Fruit fly (Drosophila melanogaster) whole organism, embryonic: Measurements from ENCODE around the gene Drgx.

Experiments
- ATbp ChIP-seq: fragments of 200-800 bp; sonication (Bioruptor generic); optimal IDR thresholded peaks from 2 replicates; lab custom pipeline; 2017; ENCODE audit warnings: missing biosample characterization, mild to moderate bottlenecking, missing genetic modification characterization, missing genetic modification reagents
- Abd-B ChIP-seq: fragments of 200-800 bp; sonication (Bioruptor generic); optimal IDR thresholded peaks from 2 replicates; lab custom pipeline; 2018; ENCODE audit warnings: missing biosample characterization, mild to moderate bottlenecking, missing genetic modification characterization, moderate library complexity
- Asciz ChIP-seq: fragments of 200-800 bp; sonication (Bioruptor generic); optimal IDR thresholded peaks from 2 replicates; lab custom pipeline; 2017; ENCODE audit warnings: missing biosample characterization, mild to moderate bottlenecking, missing genetic modification characterization, missing genetic modification reagents
- BEAF-32 ChIP-seq: fragments of 200-800 bp; sonication (Bioruptor generic); optimal IDR thresholded peaks from 3 replicates; lab custom pipeline; 2017; ENCODE audit warnings: missing biosample characterization, missing genetic modification characterization, mild to moderate bottlenecking, moderate library complexity, missing genetic modification reagents
- Blimp-1 ChIP-seq: fragments of 200-800 bp; sonication (Bioruptor generic); optimal IDR thresholded peaks from 3 replicates; lab custom pipeline; 2018; ENCODE audit warnings: missing biosample characterization, missing genetic modification characterization, mild to moderate bottlenecking, moderate library complexity, missing genetic modification reagents
- CG10366 ChIP-seq: fragments of 200-800 bp; sonication (Bioruptor generic); IDR thresholded peaks from 2 replicates; pipeline ENCODE4 v1.3.6; 2022; ENCODE audit warnings: missing biosample characterization, missing genetic modification characterization
- CG10431 ChIP-seq: fragments of 200-800 bp; sonication (Bioruptor generic); optimal IDR thresholded peaks from 3 replicates; lab custom pipeline; 2018; ENCODE audit warnings: missing biosample characterization, mild to moderate bottlenecking, missing genetic modification characterization
- CG12769 ChIP-seq: fragments of 200-800 bp; sonication (Bioruptor generic); optimal IDR thresholded peaks from 2 replicates; lab custom pipeline; 2019; ENCODE audit warnings: missing biosample characterization, mild to moderate bottlenecking, missing genetic modification characterization, moderate library complexity
- CG13624 ChIP-seq: fragments of 200-800 bp; sonication (Bioruptor generic); optimal IDR thresholded peaks from 2 replicates; lab custom pipeline; 2016; ENCODE audit warnings: missing biosample characterization, missing genetic modification characterization
- CG14441 ChIP-seq: fragments of 200-800 bp; sonication (Bioruptor generic); IDR thresholded peaks from 2 replicates; pipeline ENCODE4 v1.3.6; 2022; ENCODE audit warnings: missing biosample characterization, missing genetic modification characterization
- CG15269 ChIP-seq: fragments of 200-800 bp; sonication (Bioruptor generic); optimal IDR thresholded peaks from 2 replicates; lab custom pipeline; 2018; ENCODE audit warnings: missing biosample characterization, mild to moderate bottlenecking, missing genetic modification characterization, moderate library complexity
- CG15696 ChIP-seq: fragments of 200-800 bp; sonication (Bioruptor generic); optimal IDR thresholded peaks from 2 replicates; lab custom pipeline; 2019; ENCODE audit warnings: missing biosample characterization, mild to moderate bottlenecking, missing genetic modification characterization, moderate library complexity
- CG1602 ChIP-seq: fragments of 200-800 bp; sonication (Bioruptor generic); optimal IDR thresholded peaks from 3 replicates; lab custom pipeline; 2016; ENCODE audit warnings: missing biosample characterization, missing genetic modification characterization
- CG16863 ChIP-seq: fragments of 200-800 bp; sonication (Bioruptor generic); optimal IDR thresholded peaks from 3 replicates; lab custom pipeline; 2016; ENCODE audit warnings: missing biosample characterization, missing genetic modification characterization
- CG17186 ChIP-seq: fragments of 200-800 bp; sonication (Bioruptor generic); optimal IDR thresholded peaks from 3 replicates; lab custom pipeline; 2017; ENCODE audit warnings: missing biosample characterization, missing genetic modification reagents, missing genetic modification characterization
- CG2120 ChIP-seq: fragments of 200-800 bp; sonication (Bioruptor generic); optimal IDR thresholded peaks from 3 replicates; lab custom pipeline; 2016; ENCODE audit warnings: missing biosample characterization, missing genetic modification characterization
- CG3281 ChIP-seq: fragments of 200-800 bp; sonication (Bioruptor generic); optimal IDR thresholded peaks from 3 replicates; lab custom pipeline; 2017; ENCODE audit warnings: missing biosample characterization, mild to moderate bottlenecking, missing genetic modification characterization
- CG33213 ChIP-seq: fragments of 200-800 bp; sonication (Bioruptor generic); optimal IDR thresholded peaks from 3 replicates; lab custom pipeline; 2016; ENCODE audit warnings: missing biosample characterization, missing genetic modification characterization
- CG4404 ChIP-seq: fragments of 200-800 bp; sonication (Bioruptor generic); IDR thresholded peaks from 2 replicates; pipeline ENCODE4 v1.3.6; 2022; ENCODE audit warnings: missing biosample characterization, missing genetic modification characterization
- CG8089 ChIP-seq: fragments of 200-800 bp; sonication (Bioruptor generic); optimal IDR thresholded peaks from 3 replicates; lab custom pipeline; 2016; ENCODE audit warnings: missing biosample characterization, missing genetic modification characterization
- CG9932 ChIP-seq: fragments of 200-800 bp; sonication (Bioruptor generic); IDR thresholded peaks from 2 replicates; pipeline ENCODE4 v1.3.6; 2022; ENCODE audit warnings: missing biosample characterization, missing genetic modification characterization
- Elba2 ChIP-seq: fragments of 200-800 bp; sonication (Bioruptor generic); optimal IDR thresholded peaks from 3 replicates; lab custom pipeline; 2016; ENCODE audit warnings: missing biosample characterization, missing genetic modification characterization
- H15 ChIP-seq: fragments of 200-800 bp; sonication (Bioruptor generic); IDR thresholded peaks from 3 replicates; pipeline ENCODE4 v1.3.6; 2022; ENCODE audit warnings: missing biosample characterization, missing genetic modification characterization
- Lim3 ChIP-seq: fragments of 200-800 bp; sonication (Bioruptor generic); IDR thresholded peaks from 2 replicates; pipeline ENCODE4 v1.3.6; 2022; ENCODE audit warnings: missing biosample characterization, missing genetic modification characterization
- Mrtf ChIP-seq: fragments of 200-800 bp; sonication (Bioruptor generic); IDR thresholded peaks from 3 replicates; pipeline ENCODE4 v1.3.6; 2022; ENCODE audit warnings: missing biosample characterization, missing genetic modification characterization
- Myb ChIP-seq: fragments of 200-800 bp; sonication (Bioruptor generic); optimal IDR thresholded peaks from 2 replicates; lab custom pipeline; 2016; ENCODE audit warnings: missing biosample characterization, missing genetic modification characterization
- NK7.1 ChIP-seq: fragments of 200-800 bp; sonication (Bioruptor generic); optimal IDR thresholded peaks from 3 replicates; lab custom pipeline; 2016; ENCODE audit warnings: missing biosample characterization, missing genetic modification characterization
- Optix ChIP-seq: fragments of 200-800 bp; sonication (Bioruptor generic); IDR thresholded peaks from 3 replicates; pipeline ENCODE4 v1.3.6; 2022; ENCODE audit warnings: missing biosample characterization, missing genetic modification characterization
- PHDP ChIP-seq: fragments of 200-800 bp; sonication (Bioruptor generic); optimal IDR thresholded peaks from 3 replicates; lab custom pipeline; 2018; ENCODE audit warnings: missing biosample characterization, mild to moderate bottlenecking, missing genetic modification characterization, moderate library complexity
- Sox102F ChIP-seq: fragments of 200-800 bp; sonication (Bioruptor generic); optimal IDR thresholded peaks from 2 replicates; lab custom pipeline; 2018; ENCODE audit warnings: missing biosample characterization, mild to moderate bottlenecking, missing genetic modification characterization, moderate library complexity
- TFAM ChIP-seq: fragments of 200-800 bp; sonication (Bioruptor generic); optimal IDR thresholded peaks from 2 replicates; lab custom pipeline; 2017; ENCODE audit warnings: missing biosample characterization, missing genetic modification characterization, inconsistent platforms
- Taf1 ChIP-seq: fragments of 200-800 bp; sonication (Bioruptor generic); IDR thresholded peaks from 2 replicates; pipeline ENCODE4 v1.3.6; 2022; ENCODE audit warnings: missing biosample characterization, missing genetic modification characterization
- Vsx1 ChIP-seq: fragments of 200-800 bp; sonication (Bioruptor generic); optimal IDR thresholded peaks from 2 replicates; lab custom pipeline; 2017; ENCODE audit warnings: missing biosample characterization, mild to moderate bottlenecking, missing genetic modification characterization, missing genetic modification reagents
- ase ChIP-seq: fragments of 200-800 bp; sonication (Bioruptor generic); IDR thresholded peaks from 3 replicates; pipeline ENCODE4 v1.3.6; 2022; ENCODE audit warnings: missing biosample characterization, missing genetic modification characterization
- bigmax ChIP-seq: fragments of 200-800 bp; sonication (Bioruptor generic); optimal IDR thresholded peaks from 2 replicates; lab custom pipeline; 2018; ENCODE audit warnings: missing biosample characterization, mild to moderate bottlenecking, missing genetic modification characterization
- cas ChIP-seq: fragments of 200-800 bp; sonication (Bioruptor generic); IDR thresholded peaks from 2 replicates; pipeline ENCODE4 v1.3.6; 2022; ENCODE audit warnings: missing biosample characterization, missing genetic modification characterization
- cg ChIP-seq: fragments of 200-800 bp; sonication (Bioruptor generic); optimal IDR thresholded peaks from 3 replicates; lab custom pipeline; 2019; ENCODE audit warnings: missing biosample characterization, mild to moderate bottlenecking, missing genetic modification characterization, moderate library complexity
- dmrt99B ChIP-seq: fragments of 200-800 bp; sonication (Bioruptor generic); optimal IDR thresholded peaks from 2 replicates; lab custom pipeline; 2018; ENCODE audit warnings: missing biosample characterization, mild to moderate bottlenecking, missing genetic modification characterization, moderate library complexity
- esg ChIP-seq: fragments of 200-800 bp; sonication (Bioruptor generic); conservative IDR thresholded peaks from 2 replicates; pipeline ENCODE4 v1.3.6; 2022; ENCODE audit warnings: missing biosample characterization, missing genetic modification characterization
- eve ChIP-seq, 2 experiments: fragments of >200 bp; optimal IDR thresholded peaks; 2 replicates each; lab custom pipeline; 2017; ENCODE audit warnings: missing biosample characterization in 2 of 2, missing genetic modification characterization in 2 of 2
- fd102C ChIP-seq: fragments of 200-800 bp; sonication (Bioruptor generic); optimal IDR thresholded peaks from 2 replicates; lab custom pipeline; 2018; ENCODE audit warnings: missing biosample characterization, mild to moderate bottlenecking, missing genetic modification characterization, moderate library complexity
- lbe ChIP-seq: fragments of 200-800 bp; sonication (Bioruptor generic); optimal IDR thresholded peaks from 2 replicates; lab custom pipeline; 2016; ENCODE audit warnings: missing biosample characterization, mild to moderate bottlenecking, missing genetic modification characterization
- nau ChIP-seq: fragments of 200-800 bp; sonication (Bioruptor generic); optimal IDR thresholded peaks from 3 replicates; lab custom pipeline; 2017; ENCODE audit warnings: missing biosample characterization, mild to moderate bottlenecking, missing genetic modification characterization, missing genetic modification reagents
- row ChIP-seq: fragments of 200-800 bp; sonication (Bioruptor generic); IDR thresholded peaks from 3 replicates; pipeline ENCODE4 v1.3.6; 2022; ENCODE audit warnings: missing biosample characterization, missing genetic modification characterization
- slou ChIP-seq: fragments of 200-800 bp; sonication (Bioruptor generic); optimal IDR thresholded peaks from 3 replicates; lab custom pipeline; 2016; ENCODE audit warnings: missing biosample characterization, missing genetic modification characterization
- sr ChIP-seq: fragments of 200-800 bp; sonication (Bioruptor generic); IDR thresholded peaks from 3 replicates; pipeline ENCODE4 v1.3.6; 2022; ENCODE audit warnings: missing biosample characterization, missing genetic modification characterization
- stwl ChIP-seq: fragments of 200-800 bp; sonication (Bioruptor generic); optimal IDR thresholded peaks from 3 replicates; lab custom pipeline; 2018; ENCODE audit warnings: missing biosample characterization, mild to moderate bottlenecking, missing genetic modification characterization, moderate library complexity
- tio ChIP-seq: fragments of 200-800 bp; sonication (Bioruptor generic); optimal IDR thresholded peaks from 2 replicates; lab custom pipeline; 2017; ENCODE audit warnings: missing biosample characterization, missing genetic modification characterization, inconsistent platforms
- zfh2 ChIP-seq: fragments of 200-800 bp; sonication (Bioruptor generic); optimal IDR thresholded peaks from 2 replicates; lab custom pipeline; 2016; ENCODE audit warnings: missing biosample characterization, missing genetic modification characterization

The Drgx gene

dm6 chr2L:3657349-3658142, 5.0 kb upstream of the Drgx start (continued):
- no peak for TF ChIP-seq CG17186 (GFP tag; lab: Kevin White, UChicago)
- TF ChIP-seq Blimp-1 = peak; percentile 55
- peak; percentile 32 for TF ChIP-seq zfh2
- peak; percentile 53 for TF ChIP-seq Abd-B
- no peak for TF ChIP-seq Vsx1 (GFP tag; lab: Kevin White, UChicago)
- TF ChIP-seq CG33213 (GFP tag; lab: Kevin White, UChicago) = peak; percentile 86
- peak; percentile 72; the same call in 2 of the 3 replicates for TF ChIP-seq row (GFP tag; lab: Robert Waterston, UW)
- peak; percentile 78 for TF ChIP-seq CG12769
- no peak for TF ChIP-seq PHDP (tag; lab: Kevin White, UChicago)
- TF ChIP-seq CG13624 (GFP tag; lab: Kevin White, UChicago) = peak; percentile 70
- no peak for TF ChIP-seq cas (GFP tag; lab: Robert Waterston, UW)
- no peak for TF ChIP-seq eve (GFP tag; optimal IDR thresholded peaks at IDR 0.05; lab: Kevin White, UChicago)
- no peak for TF ChIP-seq nau (GFP tag; lab: Kevin White, UChicago)
- no peak for TF ChIP-seq tio (GFP tag; lab: Kevin White, UChicago)
- peak; percentile 63; the same call in 1 of the 2 replicates for TF ChIP-seq CG9932 (GFP tag; lab: Robert Waterston, UW)
- no peak for TF ChIP-seq TFAM
- TF ChIP-seq sr (GFP tag; lab: Robert Waterston, UW) = no peak
- peak; percentile 84 for TF ChIP-seq CG15696 (tag; lab: Kevin White, UChicago)
- peak; percentile 32 for TF ChIP-seq Sox102F (GFP tag; lab: Kevin White, UChicago)
- no peak for TF ChIP-seq NK7.1 (GFP tag; lab: Kevin White, UChicago)
- TF ChIP-seq stwl = peak; percentile 69
- no peak for TF ChIP-seq CG4404 (GFP tag; lab: Robert Waterston, UW)
- TF ChIP-seq Optix = peak; percentile 61; the same call in 2 of the 3 replicates
- peak; percentile 71; the same call in 2 of the 3 replicates for TF ChIP-seq ase
- no peak for TF ChIP-seq BEAF-32 (GFP tag; lab: Kevin White, UChicago)
- TF ChIP-seq Lim3 (GFP tag; lab: Robert Waterston, UW) = no peak
- TF ChIP-seq H15 = peak; percentile 35; the same call in 1 of the 3 replicates
- TF ChIP-seq CG16863 = peak; percentile 59
- TF ChIP-seq bigmax (GFP tag; lab: Kevin White, UChicago) = no peak
- peak; percentile 30 for TF ChIP-seq fd102C (GFP tag; lab: Kevin White, UChicago)
- no peak for TF ChIP-seq slou (GFP tag; lab: Kevin White, UChicago)
- peak; percentile 21 for TF ChIP-seq CG8089 (GFP tag; lab: Kevin White, UChicago)
- TF ChIP-seq Asciz (GFP tag; lab: Kevin White, UChicago) = peak; percentile 8
- no peak for TF ChIP-seq CG10431 (GFP tag; lab: Kevin White, UChicago)
- peak; percentile 18; the same call in 1 of the 2 replicates for TF ChIP-seq CG10366 (GFP tag; lab: Robert Waterston, UW)
- TF ChIP-seq ATbp (GFP tag; lab: Kevin White, UChicago) = no peak
- peak; percentile 34 for TF ChIP-seq Elba2 (GFP tag; lab: Kevin White, UChicago)
- TF ChIP-seq CG2120 (GFP tag; lab: Kevin White, UChicago) = peak; percentile 52
- peak; percentile 34 for TF ChIP-seq lbe (GFP tag; lab: Kevin White, UChicago)
- TF ChIP-seq dmrt99B (tag; lab: Kevin White, UChicago) = peak; percentile 40
- peak; percentile 55 for TF ChIP-seq Myb (GFP tag; lab: Kevin White, UChicago)
- no peak for TF ChIP-seq esg (GFP tag; lab: Robert Waterston, UW)
- peak; percentile 23 for TF ChIP-seq CG1602 (GFP tag; lab: Kevin White, UChicago)
- no peak for TF ChIP-seq Mrtf (GFP tag; lab: Robert Waterston, UW)
- TF ChIP-seq CG15269 (tag; lab: Kevin White, UChicago) = no peak
- peak; percentile 50 for TF ChIP-seq cg (GFP tag; lab: Kevin White, UChicago)
- TF ChIP-seq CG14441 (GFP tag; lab: Robert Waterston, UW) = peak; percentile 62
- TF ChIP-seq Taf1 (GFP tag; lab: Robert Waterston, UW) = no peak
- TF ChIP-seq CG3281 = no peak
